Fruit fly (Drosophila melanogaster) whole organism, embryonic: ENCODE data around the gene Hsp110.

ENCODE experiments used
- Asciz ChIP-seq: fragments of 200-800 bp; sonication (Bioruptor generic); optimal IDR thresholded peaks from 2 replicates; lab custom pipeline; 2017; ENCODE audit warnings: missing biosample characterization, mild to moderate bottlenecking, missing genetic modification characterization, missing genetic modification reagents
- B-H2 ChIP-seq: fragments of 200-800 bp; sonication (Bioruptor generic); optimal IDR thresholded peaks from 2 replicates; lab custom pipeline; 2018; ENCODE audit warnings: missing biosample characterization, mild to moderate bottlenecking, missing genetic modification characterization
- BEAF-32 ChIP-seq: fragments of 200-800 bp; sonication (Bioruptor generic); optimal IDR thresholded peaks from 3 replicates; lab custom pipeline; 2017; ENCODE audit warnings: missing biosample characterization, missing genetic modification characterization, mild to moderate bottlenecking, moderate library complexity, missing genetic modification reagents
- CG11696 ChIP-seq: fragments of 200-800 bp; sonication (Bioruptor generic); IDR thresholded peaks from 2 replicates; pipeline ENCODE4 v1.3.6; 2022; ENCODE audit warnings: missing biosample characterization, missing genetic modification characterization
- CG12236 ChIP-seq: fragments of 200-800 bp; sonication (Bioruptor generic); optimal IDR thresholded peaks from 2 replicates; lab custom pipeline; 2016; ENCODE audit warnings: missing biosample characterization, missing genetic modification characterization
- CG12391 ChIP-seq: fragments of 200-800 bp; sonication (Bioruptor generic); optimal IDR thresholded peaks from 3 replicates; lab custom pipeline; 2018; ENCODE audit warnings: missing biosample characterization, mild to moderate bottlenecking, missing genetic modification characterization, moderate library complexity
- CG12769 ChIP-seq: fragments of 200-800 bp; sonication (Bioruptor generic); optimal IDR thresholded peaks from 2 replicates; lab custom pipeline; 2019; ENCODE audit warnings: missing biosample characterization, mild to moderate bottlenecking, missing genetic modification characterization, moderate library complexity
- CG13424 ChIP-seq: fragments of 200-800 bp; sonication (Bioruptor generic); optimal IDR thresholded peaks from 2 replicates; lab custom pipeline; 2019; ENCODE audit warnings: missing biosample characterization, mild to moderate bottlenecking, missing genetic modification characterization, moderate library complexity
- CG13624 ChIP-seq: fragments of 200-800 bp; sonication (Bioruptor generic); optimal IDR thresholded peaks from 2 replicates; lab custom pipeline; 2016; ENCODE audit warnings: missing biosample characterization, missing genetic modification characterization
- CG14965 ChIP-seq: fragments of 200-800 bp; sonication (Bioruptor generic); optimal IDR thresholded peaks from 2 replicates; lab custom pipeline; 2016; ENCODE audit warnings: missing biosample characterization, missing genetic modification characterization, borderline replicate concordance
- CG17361 ChIP-seq: fragments of 200-800 bp; sonication (Bioruptor generic); IDR thresholded peaks from 3 replicates; pipeline ENCODE4 v1.3.6; 2022; ENCODE audit warnings: missing biosample characterization, missing genetic modification characterization
- CG18764 ChIP-seq: fragments of 200-800 bp; sonication (Bioruptor generic); optimal IDR thresholded peaks from 3 replicates; lab custom pipeline; 2016; ENCODE audit warnings: missing biosample characterization, missing genetic modification characterization
- CG4360 ChIP-seq: fragments of 200-800 bp; sonication (Bioruptor generic); IDR thresholded peaks from 2 replicates; pipeline ENCODE4 v1.3.6; 2022; ENCODE audit warnings: missing biosample characterization, missing genetic modification characterization
- CG4424 ChIP-seq: fragments of 200-800 bp; sonication (Bioruptor generic); optimal IDR thresholded peaks from 3 replicates; lab custom pipeline; 2016; ENCODE audit warnings: missing biosample characterization, missing genetic modification characterization
- CG5180 ChIP-seq: fragments of 200-800 bp; sonication (Bioruptor generic); optimal IDR thresholded peaks from 3 replicates; lab custom pipeline; 2017; ENCODE audit warnings: missing biosample characterization, missing genetic modification characterization, mild to moderate bottlenecking, moderate library complexity, missing genetic modification reagents
- CG7271 ChIP-seq: fragments of 200-800 bp; sonication (Bioruptor generic); optimal IDR thresholded peaks from 2 replicates; lab custom pipeline; 2018; ENCODE audit warnings: missing biosample characterization, mild to moderate bottlenecking, missing genetic modification characterization, moderate library complexity
- CG8388 ChIP-seq: fragments of 200-800 bp; sonication (Bioruptor generic); optimal IDR thresholded peaks from 2 replicates; lab custom pipeline; 2019; ENCODE audit warnings: missing biosample characterization, mild to moderate bottlenecking, missing genetic modification characterization, moderate library complexity
- Dek ChIP-seq: fragments of 200-800 bp; sonication (Bioruptor generic); optimal IDR thresholded peaks from 3 replicates; lab custom pipeline; 2019; ENCODE audit warnings: missing biosample characterization, mild to moderate bottlenecking, missing genetic modification characterization, moderate library complexity
- Dref ChIP-seq: fragments of 200-800 bp; sonication (Bioruptor generic); IDR thresholded peaks from 2 replicates; pipeline ENCODE4 v1.3.6; 2022; ENCODE audit warnings: missing biosample characterization, missing genetic modification characterization
- H2.0 ChIP-seq: fragments of 200-800 bp; sonication (Bioruptor generic); IDR thresholded peaks from 2 replicates; pipeline ENCODE4 v1.3.6; 2022; ENCODE audit warnings: missing biosample characterization, missing genetic modification characterization
- Hr51 ChIP-seq, 2 experiments: fragments of 200-800 bp; sonication (Bioruptor generic); optimal IDR thresholded peaks; 2 replicates in 1 of 2; 3 replicates in 1 of 2; lab custom pipeline; 2016 to 2018; ENCODE audit warnings: missing biosample characterization in 2 of 2, missing genetic modification characterization in 2 of 2, mild to moderate bottlenecking in 1 of 2, moderate library complexity in 1 of 2
- NK7.1 ChIP-seq: fragments of 200-800 bp; sonication (Bioruptor generic); optimal IDR thresholded peaks from 3 replicates; lab custom pipeline; 2016; ENCODE audit warnings: missing biosample characterization, missing genetic modification characterization
- Nf-YC ChIP-seq: fragments of 200-800 bp; optimal IDR thresholded peaks from 3 replicates; lab custom pipeline; 2019; ENCODE audit warnings: missing biosample characterization, mild to moderate bottlenecking, missing genetic modification characterization, moderate library complexity
- cad ChIP-seq: fragments of >200 bp; optimal IDR thresholded peaks from 2 replicates; lab custom pipeline; 2017; ENCODE audit warnings: missing biosample characterization, missing genetic modification characterization
- cato ChIP-seq: fragments of 200-800 bp; sonication (Bioruptor generic); optimal IDR thresholded peaks from 2 replicates; lab custom pipeline; 2016; ENCODE audit warnings: missing biosample characterization, missing genetic modification characterization, borderline replicate concordance
- crol ChIP-seq: fragments of 200-800 bp; sonication (Bioruptor generic); IDR thresholded peaks from 2 replicates; pipeline ENCODE4 v1.3.6; 2022; ENCODE audit warnings: missing biosample characterization, missing genetic modification characterization
- dimm ChIP-seq: fragments of 200-800 bp; sonication (Bioruptor generic); IDR thresholded peaks from 2 replicates; pipeline ENCODE4 v1.3.6; 2022; ENCODE audit warnings: missing biosample characterization, missing genetic modification characterization
- emc ChIP-seq: fragments of 200-800 bp; sonication (Bioruptor generic); optimal IDR thresholded peaks from 2 replicates; lab custom pipeline; 2016; ENCODE audit warnings: missing biosample characterization, missing genetic modification characterization
- gce ChIP-seq: fragments of 200-800 bp; sonication (Bioruptor generic); IDR thresholded peaks from 3 replicates; pipeline ENCODE4 v1.3.6; 2022; ENCODE audit warnings: missing biosample characterization, missing genetic modification characterization
- gcm ChIP-seq: fragments of 200-800 bp; sonication (Bioruptor generic); optimal IDR thresholded peaks from 2 replicates; lab custom pipeline; 2019; ENCODE audit warnings: missing biosample characterization, mild to moderate bottlenecking, missing genetic modification characterization, moderate library complexity
- gcm2 ChIP-seq: fragments of 200-800 bp; sonication (Bioruptor generic); optimal IDR thresholded peaks from 2 replicates; lab custom pipeline; 2016; ENCODE audit warnings: missing biosample characterization, missing genetic modification characterization
- grn ChIP-seq: fragments of 200-800 bp; sonication (Bioruptor generic); optimal IDR thresholded peaks from 3 replicates; lab custom pipeline; 2017; ENCODE audit warnings: missing biosample characterization, missing genetic modification characterization
- hb ChIP-seq: fragments of 200-800 bp; sonication (Bioruptor generic); IDR thresholded peaks from 3 replicates; pipeline ENCODE4 v1.3.6; 2022; ENCODE audit warnings: missing biosample characterization, missing genetic modification characterization; ENCODE audit not compliant: partially characterized antibody
- hbn ChIP-seq: fragments of 200-800 bp; sonication (Bioruptor generic); IDR thresholded peaks from 2 replicates; pipeline ENCODE4 v1.3.6; 2022; ENCODE audit warnings: missing biosample characterization, missing genetic modification characterization; ENCODE audit not compliant: partially characterized antibody
- jing ChIP-seq: fragments of 200-800 bp; sonication (Bioruptor generic); optimal IDR thresholded peaks from 2 replicates; lab custom pipeline; 2018; ENCODE audit warnings: missing biosample characterization, mild to moderate bottlenecking, missing genetic modification characterization
- lab ChIP-seq: fragments of 200-800 bp; sonication (Bioruptor generic); optimal IDR thresholded peaks from 3 replicates; lab custom pipeline; 2017; ENCODE audit warnings: missing biosample characterization, missing genetic modification characterization, mild to moderate bottlenecking, moderate library complexity, missing genetic modification reagents
- lola ChIP-seq, 3 experiments: fragments of >200 bp in 2 of 3; fragments of 200-800 bp in 1 of 3; sonication (Bioruptor generic) in 1 of 3; optimal IDR thresholded peaks; 2 replicates each; lab custom pipeline; 2017 to 2019; ENCODE audit warnings: missing biosample characterization in 3 of 3, missing genetic modification characterization in 3 of 3, mild to moderate bottlenecking in 1 of 3, moderate library complexity in 1 of 3
- maf-S ChIP-seq: fragments of 200-800 bp; sonication (Bioruptor generic); optimal IDR thresholded peaks from 2 replicates; lab custom pipeline; 2016; ENCODE audit warnings: missing biosample characterization, missing genetic modification characterization
- oc ChIP-seq: fragments of 200-800 bp; sonication (Bioruptor generic); optimal IDR thresholded peaks from 2 replicates; lab custom pipeline; 2018; ENCODE audit warnings: missing biosample characterization, mild to moderate bottlenecking, missing genetic modification characterization, moderate library complexity
- otp ChIP-seq: fragments of 200-800 bp; sonication (Bioruptor generic); IDR thresholded peaks from 3 replicates; pipeline ENCODE4, ENCODE4 v1.3.6; 2022; ENCODE audit warnings: missing biosample characterization, missing genetic modification characterization
- pb ChIP-seq: fragments of 200-800 bp; sonication (Bioruptor generic); optimal IDR thresholded peaks from 3 replicates; lab custom pipeline; 2016; ENCODE audit warnings: missing biosample characterization, missing genetic modification characterization
- rib ChIP-seq: fragments of 200-800 bp; sonication (Bioruptor generic); IDR thresholded peaks from 2 replicates; pipeline ENCODE4 v1.3.6; 2022; ENCODE audit warnings: missing biosample characterization, missing genetic modification characterization
- sens-2 ChIP-seq: fragments of 200-800 bp; sonication (Bioruptor generic); IDR thresholded peaks from 2 replicates; pipeline ENCODE4 v1.3.6; 2022; ENCODE audit warnings: missing biosample characterization, missing genetic modification characterization
- sima ChIP-seq: fragments of 200-800 bp; sonication (Bioruptor generic); optimal IDR thresholded peaks from 2 replicates; lab custom pipeline; 2016; ENCODE audit warnings: missing biosample characterization, missing genetic modification characterization
- sisA ChIP-seq: fragments of 200-800 bp; sonication (Bioruptor generic); IDR thresholded peaks from 2 replicates; pipeline ENCODE4 v1.3.6; 2022; ENCODE audit warnings: missing biosample characterization, missing genetic modification characterization
- tap ChIP-seq: fragments of 200-800 bp; optimal IDR thresholded peaks from 3 replicates; lab custom pipeline; 2019; ENCODE audit warnings: missing biosample characterization, mild to moderate bottlenecking, missing genetic modification characterization, moderate library complexity
- tll ChIP-seq, 2 experiments: fragments of 200-800 bp in 1 of 2; fragments of >200 bp in 1 of 2; sonication (Bioruptor generic) in 1 of 2; optimal IDR thresholded peaks; 2 replicates each; lab custom pipeline; 2017 to 2019; ENCODE audit warnings: missing biosample characterization in 2 of 2, missing genetic modification characterization in 2 of 2, mild to moderate bottlenecking in 1 of 2, moderate library complexity in 1 of 2
- ttk ChIP-seq: fragments of 200-800 bp; sonication (Bioruptor generic); IDR thresholded peaks from 2 replicates; pipeline ENCODE4 v2.1.2; 2022; ENCODE audit warnings: missing biosample characterization, missing genetic modification characterization

Gene Hsp110

DNA sequence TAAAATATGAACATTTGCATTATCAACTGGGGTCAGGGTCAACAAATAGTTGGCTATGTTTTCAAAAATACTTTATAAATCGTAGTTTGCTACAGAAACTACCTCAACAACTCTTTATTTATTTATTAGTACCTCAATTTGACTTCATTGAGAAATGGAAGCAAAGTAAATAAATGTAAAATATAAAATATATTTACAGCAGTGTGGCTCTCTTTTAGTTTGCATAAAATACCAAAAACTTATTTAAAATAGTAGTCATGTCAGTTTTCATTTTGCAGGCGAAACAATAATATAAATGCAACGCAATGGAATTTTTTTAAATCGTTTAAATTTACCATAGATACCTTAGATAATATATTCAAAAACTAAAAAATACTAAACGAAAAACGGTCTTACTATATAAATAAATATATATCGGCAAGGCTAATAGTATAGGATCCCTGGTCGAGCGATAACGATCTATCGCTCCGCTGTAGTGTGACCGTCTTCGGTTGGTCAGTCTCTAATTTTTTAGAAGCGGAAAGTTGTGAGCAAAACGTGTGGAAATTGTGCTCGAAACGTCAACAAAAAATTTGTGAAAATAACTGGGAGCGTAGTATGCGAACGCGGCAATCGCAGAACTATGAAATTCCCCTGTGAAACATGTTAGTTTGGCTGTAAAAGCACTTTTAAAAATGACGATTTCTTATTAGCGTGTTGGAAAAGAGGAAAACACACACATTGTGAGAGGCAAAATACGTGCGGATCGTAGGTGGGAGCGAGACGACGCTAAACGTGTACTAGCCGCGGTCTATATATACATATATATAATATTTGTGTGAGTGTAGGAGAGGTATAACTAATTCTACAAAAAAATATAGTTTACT lies 34.9 kb upstream of the Hsp110 start, which contains the start of the genes Nprl3 and upSET (continued):
- peak; percentile 83 for TF ChIP-seq hb (GFP tag; lab: Robert Waterston, UW)
- TF ChIP-seq CG7271 (tag; lab: Kevin White, UChicago) = no peak
- no peak for TF ChIP-seq crol (GFP tag; lab: Robert Waterston, UW)
- peak; percentile 63; the same call in 2 of the 3 replicates for TF ChIP-seq CG17361 (GFP tag; lab: Robert Waterston, UW)
- peak; percentile 27 for TF ChIP-seq CG12391
- TF ChIP-seq cato (GFP tag; lab: Kevin White, UChicago) = no peak
- peak; percentile 18 for TF ChIP-seq Asciz (GFP tag; lab: Kevin White, UChicago)
- no peak for TF ChIP-seq gcm2 (GFP tag; lab: Kevin White, UChicago)
- TF ChIP-seq ttk = no peak
- no peak for TF ChIP-seq cad
- peak; percentile 94 for TF ChIP-seq BEAF-32
- TF ChIP-seq CG4360 = no peak
- no peak for TF ChIP-seq jing (GFP tag; lab: Kevin White, UChicago)
- no peak for TF ChIP-seq CG13624 (GFP tag; lab: Kevin White, UChicago)
- TF ChIP-seq H2.0 (GFP tag; lab: Robert Waterston, UW) = no peak
- TF ChIP-seq CG4424 = peak; percentile 14
- no peak for TF ChIP-seq NK7.1
- TF ChIP-seq pb (GFP tag; lab: Kevin White, UChicago) = no peak
- peak; percentile 60 for TF ChIP-seq Nf-YC (tag; lab: Kevin White, UChicago)
- no peak for TF ChIP-seq oc (tag; lab: Kevin White, UChicago)
- no peak for TF ChIP-seq CG13424 (tag; lab: Kevin White, UChicago)
- TF ChIP-seq sens-2 = no peak
- peak; percentile 45 for TF ChIP-seq lab (GFP tag; lab: Kevin White, UChicago)
- no peak for TF ChIP-seq otp
- TF ChIP-seq maf-S (GFP tag; lab: Kevin White, UChicago) = no peak
- TF ChIP-seq CG8388 = no peak
- TF ChIP-seq CG5180 = no peak
- TF ChIP-seq tap = no peak
- TF ChIP-seq CG12769 (tag; lab: Kevin White, UChicago) = no peak
- TF ChIP-seq CG12236 (GFP tag; lab: Kevin White, UChicago) = no peak
- TF ChIP-seq CG18764 (GFP tag; lab: Kevin White, UChicago) = no peak
- TF ChIP-seq gcm (GFP tag; lab: Kevin White, UChicago) = no peak
- peak; percentile 99 for TF ChIP-seq grn (GFP tag; lab: Kevin White, UChicago)
- TF ChIP-seq Dref (GFP tag; lab: Robert Waterston, UW) = peak; percentile 68
- TF ChIP-seq dimm (GFP tag; lab: Robert Waterston, UW) = no peak
- TF ChIP-seq Hr51 (GFP tag; optimal IDR thresholded peaks at IDR 0.05; lab: Kevin White, UChicago) = peak in 1 of 2 experiments; percentile 25
- no peak for TF ChIP-seq sisA (GFP tag; lab: Robert Waterston, UW)
- no peak for TF ChIP-seq tll (GFP tag; optimal IDR thresholded peaks at IDR 0.05; lab: Kevin White, UChicago)
- no peak for TF ChIP-seq rib (GFP tag; lab: Robert Waterston, UW)
- no peak for TF ChIP-seq CG11696 (GFP tag; lab: Robert Waterston, UW)
- no peak for TF ChIP-seq CG14965 (GFP tag; lab: Kevin White, UChicago)
- TF ChIP-seq lola (GFP tag; optimal IDR thresholded peaks at IDR 0.05; lab: Kevin White, UChicago) = no peak
- no peak for TF ChIP-seq Dek
- no peak for TF ChIP-seq emc (GFP tag; lab: Kevin White, UChicago)
- TF ChIP-seq hbn = peak; percentile 80
- no peak for TF ChIP-seq gce (GFP tag; lab: Robert Waterston, UW)
- TF ChIP-seq sima (GFP tag; lab: Kevin White, UChicago) = no peak
- no peak for TF ChIP-seq B-H2 (GFP tag; lab: Kevin White, UChicago)
